Fruit fly (Drosophila melanogaster) whole organism, embryonic: ENCODE data around the gene tj.
A peak's percentile ranks its signal among the peaks of the same experiment; 100 is the strongest.

Experiments used
- Ada2b ChIP-seq: fragments of 200-800 bp; sonication (Bioruptor generic); IDR thresholded peaks from 2 replicates; pipeline ENCODE4 v1.3.6; 2022; ENCODE audit warnings: missing biosample characterization, missing genetic modification characterization
- Adf1 ChIP-seq: fragments of 200-800 bp; sonication (Bioruptor generic); IDR thresholded peaks from 2 replicates; pipeline ENCODE4 v1.3.6; 2022; ENCODE audit warnings: missing biosample characterization, missing genetic modification characterization
- Atf6 ChIP-seq: fragments of 200-800 bp; sonication (Bioruptor generic); IDR thresholded peaks from 2 replicates; pipeline ENCODE4 v1.3.6; 2022; ENCODE audit warnings: missing biosample characterization, missing genetic modification characterization
- Awh ChIP-seq: fragments of 200-800 bp; sonication (Bioruptor generic); IDR thresholded peaks from 2 replicates; pipeline ENCODE4, ENCODE4 v1.3.6; 2022; ENCODE audit warnings: missing biosample characterization, missing genetic modification characterization
- Bdp1 ChIP-seq: fragments of 200-800 bp; sonication (Bioruptor generic); optimal IDR thresholded peaks from 3 replicates; lab custom pipeline; 2016; ENCODE audit warnings: missing biosample characterization, missing genetic modification characterization
- Bteb2 ChIP-seq: fragments of 200-800 bp; sonication (Bioruptor generic); optimal IDR thresholded peaks from 2 replicates; lab custom pipeline; 2016; ENCODE audit warnings: missing biosample characterization, missing genetic modification characterization
- CG10209 ChIP-seq: fragments of 200-800 bp; sonication (Bioruptor generic); optimal IDR thresholded peaks from 3 replicates; lab custom pipeline; 2017; ENCODE audit warnings: missing biosample characterization, mild to moderate bottlenecking, missing genetic modification characterization, missing genetic modification reagents
- CG11247 ChIP-seq: fragments of 200-800 bp; sonication (Bioruptor generic); IDR thresholded peaks from 2 replicates; pipeline ENCODE4 v1.3.6; 2022; ENCODE audit warnings: missing biosample characterization, missing genetic modification characterization
- CG12071 ChIP-seq: fragments of 200-800 bp; sonication (Bioruptor generic); optimal IDR thresholded peaks from 3 replicates; lab custom pipeline; 2018; ENCODE audit warnings: missing biosample characterization, mild to moderate bottlenecking, missing genetic modification characterization
- CG12236 ChIP-seq: fragments of 200-800 bp; sonication (Bioruptor generic); optimal IDR thresholded peaks from 2 replicates; lab custom pipeline; 2016; ENCODE audit warnings: missing biosample characterization, missing genetic modification characterization
- CG13624 ChIP-seq: fragments of 200-800 bp; sonication (Bioruptor generic); optimal IDR thresholded peaks from 2 replicates; lab custom pipeline; 2016; ENCODE audit warnings: missing biosample characterization, missing genetic modification characterization
- CG18619 ChIP-seq: fragments of 200-800 bp; sonication (Bioruptor generic); optimal IDR thresholded peaks from 3 replicates; lab custom pipeline; 2017; ENCODE audit warnings: missing biosample characterization, mild to moderate bottlenecking, missing genetic modification characterization
- CG2116 ChIP-seq: fragments of 200-800 bp; sonication (Bioruptor generic); optimal IDR thresholded peaks from 3 replicates; lab custom pipeline; 2018; ENCODE audit warnings: missing biosample characterization, mild to moderate bottlenecking, missing genetic modification characterization
- CG2120 ChIP-seq: fragments of 200-800 bp; sonication (Bioruptor generic); optimal IDR thresholded peaks from 3 replicates; lab custom pipeline; 2016; ENCODE audit warnings: missing biosample characterization, missing genetic modification characterization
- CG30403 ChIP-seq: fragments of 200-800 bp; sonication (Bioruptor generic); optimal IDR thresholded peaks from 3 replicates; lab custom pipeline; 2016; ENCODE audit warnings: missing biosample characterization, missing genetic modification characterization
- CG33213 ChIP-seq: fragments of 200-800 bp; sonication (Bioruptor generic); optimal IDR thresholded peaks from 3 replicates; lab custom pipeline; 2016; ENCODE audit warnings: missing biosample characterization, missing genetic modification characterization
- CG3847 ChIP-seq: fragments of 200-800 bp; sonication (Bioruptor generic); IDR thresholded peaks from 2 replicates; pipeline ENCODE4 v1.3.6; 2022; ENCODE audit warnings: missing biosample characterization, missing genetic modification characterization
- CG5180 ChIP-seq: fragments of 200-800 bp; sonication (Bioruptor generic); optimal IDR thresholded peaks from 3 replicates; lab custom pipeline; 2017; ENCODE audit warnings: missing biosample characterization, missing genetic modification characterization, mild to moderate bottlenecking, moderate library complexity, missing genetic modification reagents
- CG7839 ChIP-seq: fragments of 200-800 bp; sonication (Bioruptor generic); optimal IDR thresholded peaks from 3 replicates; lab custom pipeline; 2018; ENCODE audit warnings: missing biosample characterization, mild to moderate bottlenecking, missing genetic modification characterization, moderate library complexity
- CG8359 ChIP-seq: fragments of 200-800 bp; sonication (Bioruptor generic); optimal IDR thresholded peaks from 2 replicates; lab custom pipeline; 2017; ENCODE audit warnings: missing biosample characterization, mild to moderate bottlenecking, missing genetic modification characterization, borderline replicate concordance
- CG8944 ChIP-seq: fragments of 200-800 bp; sonication (Bioruptor generic); optimal IDR thresholded peaks from 3 replicates; lab custom pipeline; 2016; ENCODE audit warnings: missing biosample characterization, missing genetic modification characterization
- CG9817 ChIP-seq: fragments of 200-800 bp; sonication (Bioruptor generic); optimal IDR thresholded peaks from 2 replicates; lab custom pipeline; 2018; ENCODE audit warnings: missing biosample characterization, mild to moderate bottlenecking, missing genetic modification characterization, moderate library complexity
- Deaf1 ChIP-seq: fragments of 200-800 bp; optimal IDR thresholded peaks from 3 replicates; lab custom pipeline; 2019; ENCODE audit warnings: missing biosample characterization, mild to moderate bottlenecking, missing genetic modification characterization, moderate library complexity
- Dfd ChIP-seq, 2 experiments: fragments of >200 bp; optimal IDR thresholded peaks; 2 replicates each; lab custom pipeline; 2017; ENCODE audit warnings: missing biosample characterization in 2 of 2, missing genetic modification characterization in 2 of 2
- HmgD ChIP-seq: fragments of 200-800 bp; sonication (Bioruptor generic); optimal IDR thresholded peaks from 3 replicates; lab custom pipeline; 2016; ENCODE audit warnings: missing biosample characterization, missing genetic modification characterization
- Hmx ChIP-seq: fragments of 200-800 bp; sonication (Bioruptor generic); optimal IDR thresholded peaks from 2 replicates; lab custom pipeline; 2016; ENCODE audit warnings: missing biosample characterization, missing genetic modification characterization
- Mes4 ChIP-seq: fragments of 200-800 bp; sonication (Bioruptor generic); optimal IDR thresholded peaks from 2 replicates; lab custom pipeline; 2016; ENCODE audit warnings: missing biosample characterization, missing genetic modification characterization
- NC2β ChIP-seq: fragments of 200-800 bp; sonication (Bioruptor generic); optimal IDR thresholded peaks from 2 replicates; lab custom pipeline; 2016; ENCODE audit warnings: missing biosample characterization, missing genetic modification characterization
- Nf-YC ChIP-seq: fragments of 200-800 bp; optimal IDR thresholded peaks from 3 replicates; lab custom pipeline; 2019; ENCODE audit warnings: missing biosample characterization, mild to moderate bottlenecking, missing genetic modification characterization, moderate library complexity
- Taf1 ChIP-seq: fragments of 200-800 bp; sonication (Bioruptor generic); IDR thresholded peaks from 2 replicates; pipeline ENCODE4 v1.3.6; 2022; ENCODE audit warnings: missing biosample characterization, missing genetic modification characterization
- al ChIP-seq: fragments of 200-800 bp; sonication (Bioruptor generic); IDR thresholded peaks from 2 replicates; pipeline ENCODE4 v1.3.6; 2022; ENCODE audit warnings: missing biosample characterization, missing genetic modification characterization
- amos ChIP-seq: fragments of 200-800 bp; sonication (Bioruptor generic); IDR thresholded peaks from 2 replicates; pipeline ENCODE4 v1.3.6; 2022; ENCODE audit warnings: missing biosample characterization, missing genetic modification characterization; ENCODE audit not compliant: partially characterized antibody
- aop ChIP-seq: fragments of 200-800 bp; sonication (Bioruptor generic); IDR thresholded peaks from 2 replicates; pipeline ENCODE4 v1.3.6; 2022; ENCODE audit warnings: missing biosample characterization, missing genetic modification characterization
- ara ChIP-seq: fragments of 200-800 bp; sonication (Bioruptor generic); IDR thresholded peaks from 2 replicates; pipeline ENCODE4 v1.3.6; 2022; ENCODE audit warnings: missing biosample characterization, missing genetic modification characterization
- bbx ChIP-seq: fragments of 200-800 bp; sonication (Bioruptor generic); IDR thresholded peaks from 2 replicates; pipeline ENCODE4 v1.3.6; 2022; ENCODE audit warnings: missing biosample characterization, missing genetic modification characterization; ENCODE audit not compliant: partially characterized antibody
- caup ChIP-seq: fragments of 200-800 bp; sonication (Bioruptor generic); optimal IDR thresholded peaks from 3 replicates; lab custom pipeline; 2017; ENCODE audit warnings: missing biosample characterization, mild to moderate bottlenecking, missing genetic modification characterization, moderate library complexity; ENCODE audit not compliant: severe bottlenecking
- dysf ChIP-seq: fragments of 200-800 bp; sonication (Bioruptor generic); IDR thresholded peaks from 3 replicates; pipeline ENCODE4 v1.3.6; 2022; ENCODE audit warnings: missing biosample characterization, missing genetic modification characterization
- en ChIP-seq: fragments of 200-800 bp; sonication (Bioruptor generic); optimal IDR thresholded peaks from 2 replicates; lab custom pipeline; 2016; ENCODE audit warnings: missing biosample characterization, missing genetic modification characterization
- grau ChIP-seq: fragments of 200-800 bp; optimal IDR thresholded peaks from 3 replicates; lab custom pipeline; 2019; ENCODE audit warnings: missing biosample characterization, mild to moderate bottlenecking, missing genetic modification characterization, moderate library complexity
- gro ChIP-seq: fragments of 200-800 bp; sonication (Bioruptor generic); optimal IDR thresholded peaks from 2 replicates; lab custom pipeline; 2016; ENCODE audit warnings: missing biosample characterization, missing genetic modification characterization
- jigr1 ChIP-seq: fragments of 200-800 bp; sonication (Bioruptor generic); IDR thresholded peaks from 3 replicates; pipeline ENCODE4 v1.3.6; 2022; ENCODE audit warnings: missing biosample characterization, missing genetic modification characterization
- lmd ChIP-seq: fragments of 200-800 bp; sonication (Bioruptor generic); IDR thresholded peaks from 2 replicates; pipeline ENCODE4 v1.3.6; 2022; ENCODE audit warnings: missing biosample characterization, missing genetic modification characterization
- lola ChIP-seq, 3 experiments: fragments of >200 bp in 2 of 3; fragments of 200-800 bp in 1 of 3; sonication (Bioruptor generic) in 1 of 3; optimal IDR thresholded peaks; 2 replicates each; lab custom pipeline; 2017 to 2019; ENCODE audit warnings: missing biosample characterization in 3 of 3, missing genetic modification characterization in 3 of 3, mild to moderate bottlenecking in 1 of 3, moderate library complexity in 1 of 3
- nau ChIP-seq: fragments of 200-800 bp; sonication (Bioruptor generic); optimal IDR thresholded peaks from 3 replicates; lab custom pipeline; 2017; ENCODE audit warnings: missing biosample characterization, mild to moderate bottlenecking, missing genetic modification characterization, missing genetic modification reagents
- odd ChIP-seq: fragments of 200-800 bp; sonication (Bioruptor generic); optimal IDR thresholded peaks from 2 replicates; lab custom pipeline; 2017; ENCODE audit warnings: missing biosample characterization, mild to moderate bottlenecking, missing genetic modification characterization
- pfk ChIP-seq: fragments of 200-800 bp; sonication (Bioruptor generic); optimal IDR thresholded peaks from 2 replicates; lab custom pipeline; 2018; ENCODE audit warnings: missing biosample characterization, mild to moderate bottlenecking, missing genetic modification characterization, moderate library complexity
- pros ChIP-seq: fragments of 200-800 bp; sonication (Bioruptor generic); optimal IDR thresholded peaks from 3 replicates; lab custom pipeline; 2019; ENCODE audit warnings: missing biosample characterization, mild to moderate bottlenecking, missing genetic modification characterization, moderate library complexity
- sob ChIP-seq: fragments of 200-800 bp; sonication (Bioruptor generic); IDR thresholded peaks from 2 replicates; pipeline ENCODE4 v1.3.6; 2022; ENCODE audit warnings: missing biosample characterization, missing genetic modification characterization
- ssp ChIP-seq: fragments of 200-800 bp; sonication (Bioruptor generic); IDR thresholded peaks from 2 replicates; pipeline ENCODE4 v1.3.6; 2022; ENCODE audit warnings: missing biosample characterization, missing genetic modification characterization
- unc-4 ChIP-seq: fragments of 200-800 bp; sonication (Bioruptor generic); IDR thresholded peaks from 2 replicates; pipeline ENCODE4 v1.3.6; 2022; ENCODE audit warnings: missing biosample characterization, missing genetic modification characterization; ENCODE audit not compliant: partially characterized antibody
- wdn ChIP-seq: fragments of 200-800 bp; sonication (Bioruptor generic); IDR thresholded peaks from 2 replicates; pipeline ENCODE4 v1.3.6; 2022; ENCODE audit warnings: missing biosample characterization, missing genetic modification characterization

Gene tj

dm6 chr2L:19415859-19416258 lies 48.2 kb upstream of the tj start (continued):
- TF ChIP-seq al (GFP tag; lab: Robert Waterston, UW), result peak; percentile 63; the same call in 1 of the 2 replicates
- TF ChIP-seq CG8944 (GFP tag; lab: Kevin White, UChicago), result no peak
- no peak for TF ChIP-seq Taf1
- no peak for TF ChIP-seq Awh
- no peak for TF ChIP-seq Bdp1 (GFP tag; lab: Kevin White, UChicago)
- no peak for TF ChIP-seq CG33213 (GFP tag; lab: Kevin White, UChicago)
- peak; percentile 16 for TF ChIP-seq caup (GFP tag; lab: Kevin White, UChicago)
- TF ChIP-seq Dfd (GFP tag; optimal IDR thresholded peaks at IDR 0.05; lab: Kevin White, UChicago), result no peak
- no peak for TF ChIP-seq aop
- TF ChIP-seq NC2β (GFP tag; lab: Kevin White, UChicago), result no peak
- TF ChIP-seq Adf1 (GFP tag; lab: Robert Waterston, UW), result 0 out of 2 replicates have a peak, but pooled peaks have one; percentile 23
- no peak for TF ChIP-seq jigr1 (GFP tag; lab: Robert Waterston, UW)
- peak; percentile 31 for TF ChIP-seq CG2120 (GFP tag; lab: Kevin White, UChicago)
- TF ChIP-seq dysf (GFP tag; lab: Robert Waterston, UW), result peak; percentile 67; the same call in 2 of the 3 replicates
- peak; percentile 37 for TF ChIP-seq CG7839
- TF ChIP-seq CG12071 (GFP tag; lab: Kevin White, UChicago), result no peak
- no peak for TF ChIP-seq bbx
- no peak for TF ChIP-seq HmgD (GFP tag; lab: Kevin White, UChicago)
- no peak for TF ChIP-seq en
- no peak for TF ChIP-seq CG12236 (GFP tag; lab: Kevin White, UChicago)
- no peak for TF ChIP-seq Hmx (GFP tag; lab: Kevin White, UChicago)
- TF ChIP-seq sob (GFP tag; lab: Robert Waterston, UW), result no peak
- TF ChIP-seq wdn (GFP tag; lab: Robert Waterston, UW), result 0 out of 2 replicates have a peak, but pooled peaks have one; percentile 16
- peak; percentile 4 for TF ChIP-seq Nf-YC (tag; lab: Kevin White, UChicago)
- TF ChIP-seq CG11247 (GFP tag; lab: Robert Waterston, UW), result no peak
- 0 out of 2 replicates have a peak, but pooled peaks have one; percentile 38 for TF ChIP-seq CG3847 (GFP tag; lab: Robert Waterston, UW)
- no peak for TF ChIP-seq CG5180
- TF ChIP-seq Bteb2, result no peak
- no peak for TF ChIP-seq ssp (GFP tag; lab: Robert Waterston, UW)
- peak; percentile 59 for TF ChIP-seq Atf6 (GFP tag; lab: Robert Waterston, UW)
- no peak for TF ChIP-seq CG30403 (GFP tag; lab: Kevin White, UChicago)
- TF ChIP-seq CG8359, result no peak
- no peak for TF ChIP-seq CG10209
- no peak; the same call in 1 of the 2 replicates for TF ChIP-seq lmd (GFP tag; lab: Robert Waterston, UW)
- TF ChIP-seq Deaf1 (tag; lab: Kevin White, UChicago), result peak; percentile 3
- 0 out of 2 replicates have a peak, but pooled peaks have one; percentile 7 for TF ChIP-seq Ada2b (GFP tag; lab: Robert Waterston, UW)
- no peak for TF ChIP-seq odd (GFP tag; lab: Kevin White, UChicago)
- TF ChIP-seq CG18619 (GFP tag; lab: Kevin White, UChicago), result no peak
- TF ChIP-seq amos, result no peak
- peak; percentile 47 for TF ChIP-seq CG9817
- TF ChIP-seq ara, result no peak
- peak; percentile 57 for TF ChIP-seq grau
- TF ChIP-seq CG2116 (GFP tag; lab: Kevin White, UChicago), result no peak
- no peak for TF ChIP-seq Mes4
- TF ChIP-seq unc-4, result no peak
- no peak for TF ChIP-seq gro
- no peak for TF ChIP-seq lola (GFP tag; optimal IDR thresholded peaks at IDR 0.05; lab: Kevin White, UChicago)
- no peak for TF ChIP-seq pfk (GFP tag; lab: Kevin White, UChicago)
- TF ChIP-seq CG13624 (GFP tag; lab: Kevin White, UChicago), result no peak
- no peak for TF ChIP-seq pros
- TF ChIP-seq nau, result no peak
